Worm (Caenorhabditis elegans) whole organism, L2 larva: ENCODE measurements around the gene irld-19.
A peak's percentile ranks its signal among the peaks of the same experiment; 100 is the strongest.

Experiments used
- C34F6.9 ChIP-seq: fragments of 150-350 bp; optimal IDR thresholded peaks from 2 replicates; lab custom pipeline; 2014; ENCODE audit warnings: missing biosample characterization, missing genetic modification characterization
- F13H6.1 ChIP-seq: sonication (generic microtip); optimal IDR thresholded peaks from 2 replicates; lab custom pipeline; 2016; ENCODE audit warnings: missing genetic modification characterization, missing compliant biosample characterization
- R02D3.7 ChIP-seq: fragments of 150-350 bp; optimal IDR thresholded peaks from 2 replicates; lab custom pipeline; 2014; ENCODE audit warnings: missing biosample characterization, missing genetic modification characterization
- Y55F3AM.14 ChIP-seq: fragments of 200-800 bp; sonication (Bioruptor generic); optimal IDR thresholded peaks from 2 replicates; lab custom pipeline; 2018; ENCODE audit warnings: mild to moderate bottlenecking, missing genetic modification characterization, missing compliant biosample characterization
- ZK546.5 ChIP-seq: sonication (generic microtip); optimal IDR thresholded peaks from 2 replicates; lab custom pipeline; 2017; ENCODE audit warnings: missing biosample characterization, missing genetic modification characterization
- ama-1 ChIP-seq: fragments of 150-350 bp; optimal IDR thresholded peaks from 2 replicates; lab custom pipeline; 2018; ENCODE audit warnings: inconsistent platforms
- blmp-1 ChIP-seq: sonication (generic microtip); optimal IDR thresholded peaks from 2 replicates; lab custom pipeline; 2017; ENCODE audit warnings: missing genetic modification characterization, mild to moderate bottlenecking, missing compliant biosample characterization, antibody characterized with exemption, moderate library complexity; ENCODE audit not compliant: insufficient read depth
- ceh-16 ChIP-seq: fragments of 150-350 bp; optimal IDR thresholded peaks from 2 replicates; lab custom pipeline; 2014; ENCODE audit warnings: missing biosample characterization, missing genetic modification characterization
- ceh-82 ChIP-seq: fragments of 150-350 bp; optimal IDR thresholded peaks from 2 replicates; lab custom pipeline; 2014; ENCODE audit warnings: missing biosample characterization, missing genetic modification characterization
- crh-2 ChIP-seq: sonication (generic microtip); optimal IDR thresholded peaks from 2 replicates; lab custom pipeline; 2017; ENCODE audit warnings: missing biosample characterization, missing genetic modification characterization
- dmd-4 ChIP-seq: sonication (generic microtip); optimal IDR thresholded peaks from 2 replicates; lab custom pipeline; 2017; ENCODE audit warnings: missing biosample characterization, missing genetic modification characterization
- egl-27 ChIP-seq: sonication (generic microtip); optimal IDR thresholded peaks from 3 replicates; lab custom pipeline; 2017; ENCODE audit warnings: missing biosample characterization, missing genetic modification reagents, missing genetic modification characterization
- fos-1 ChIP-seq: fragments of 150-350 bp; optimal IDR thresholded peaks from 2 replicates; lab custom pipeline; 2014; ENCODE audit warnings: missing biosample characterization, missing genetic modification characterization
- gmeb-1 ChIP-seq: fragments of 150-350 bp; optimal IDR thresholded peaks from 2 replicates; lab custom pipeline; 2014; ENCODE audit warnings: missing biosample characterization, missing genetic modification characterization
- lin-11 ChIP-seq: fragments of 150-350 bp; sonication (generic microtip); optimal IDR thresholded peaks from 2 replicates; lab custom pipeline; 2014; ENCODE audit warnings: missing biosample characterization, missing genetic modification characterization, inconsistent platforms, mixed read lengths
- lin-13 ChIP-seq: fragments of 150-350 bp; optimal IDR thresholded peaks from 2 replicates; lab custom pipeline; 2014; ENCODE audit warnings: missing biosample characterization, missing genetic modification reagents, missing genetic modification characterization
- lin-39 ChIP-seq: fragments of 150-350 bp; optimal IDR thresholded peaks from 2 replicates; lab custom pipeline; 2014; ENCODE audit warnings: missing biosample characterization, missing genetic modification reagents, missing genetic modification characterization
- lsy-2 ChIP-seq, 2 experiments: fragments of 150-350 bp in 1 of 2; sonication (generic microtip) in 1 of 2; optimal IDR thresholded peaks; 2 replicates each; lab custom pipeline; 2014 to 2017; ENCODE audit warnings: missing biosample characterization in 2 of 2, missing genetic modification characterization in 2 of 2
- mab-5 ChIP-seq: fragments of 150-350 bp; optimal IDR thresholded peaks from 2 replicates; lab custom pipeline; 2014; ENCODE audit warnings: missing biosample characterization, missing genetic modification characterization
- mbf-1 ChIP-seq: sonication (generic microtip); optimal IDR thresholded peaks from 2 replicates; lab custom pipeline; 2017; ENCODE audit warnings: missing biosample characterization, missing genetic modification characterization
- mdl-1 ChIP-seq, 2 experiments: fragments of 150-350 bp in 1 of 2; sonication (generic microtip) in 1 of 2; optimal IDR thresholded peaks; 2 replicates each; lab custom pipeline; 2017; ENCODE audit warnings: missing biosample characterization in 2 of 2, missing genetic modification characterization in 2 of 2
- nhr-10 ChIP-seq: sonication (generic microtip); optimal IDR thresholded peaks from 2 replicates; lab custom pipeline; 2017; ENCODE audit warnings: missing biosample characterization, missing genetic modification characterization
- nhr-11 ChIP-seq: fragments of 150-350 bp; optimal IDR thresholded peaks from 2 replicates; lab custom pipeline; 2014; ENCODE audit warnings: missing biosample characterization, missing genetic modification characterization
- nhr-21 ChIP-seq: fragments of 150-350 bp; optimal IDR thresholded peaks from 2 replicates; lab custom pipeline; 2014; ENCODE audit warnings: missing biosample characterization, missing genetic modification characterization
- nhr-23 ChIP-seq: fragments of 150-350 bp; optimal IDR thresholded peaks from 2 replicates; lab custom pipeline; 2014; ENCODE audit warnings: missing biosample characterization, missing genetic modification reagents, missing genetic modification characterization
- nhr-237 ChIP-seq: fragments of 150-350 bp; optimal IDR thresholded peaks from 2 replicates; lab custom pipeline; 2014; ENCODE audit warnings: missing biosample characterization, missing genetic modification characterization
- nhr-6 ChIP-seq: fragments of 150-350 bp; optimal IDR thresholded peaks from 2 replicates; lab custom pipeline; 2014; ENCODE audit warnings: missing biosample characterization, missing genetic modification characterization
- peb-1 ChIP-seq: fragments of 150-350 bp; optimal IDR thresholded peaks from 2 replicates; lab custom pipeline; 2014; ENCODE audit warnings: missing biosample characterization, missing genetic modification characterization
- sma-9 ChIP-seq, 2 experiments: fragments of 150-350 bp in 1 of 2; sonication (generic microtip) in 1 of 2; optimal IDR thresholded peaks; 2 replicates each; lab custom pipeline; 2014 to 2016; ENCODE audit warnings: missing genetic modification characterization in 2 of 2, mild to moderate bottlenecking in 1 of 2, missing biosample characterization in 1 of 2, missing compliant biosample characterization in 1 of 2, missing genetic modification reagents in 1 of 2, moderate library complexity in 1 of 2
- unc-55 ChIP-seq: fragments of 150-350 bp; sonication (generic microtip); optimal IDR thresholded peaks from 3 replicates; lab custom pipeline; 2014; ENCODE audit warnings: missing biosample characterization, missing genetic modification reagents, missing genetic modification characterization
- unc-62 ChIP-seq: fragments of 150-350 bp; optimal IDR thresholded peaks from 2 replicates; lab custom pipeline; 2014; ENCODE audit warnings: missing biosample characterization, missing genetic modification reagents, missing genetic modification characterization
- zag-1 ChIP-seq: fragments of 150-350 bp; optimal IDR thresholded peaks from 2 replicates; lab custom pipeline; 2014; ENCODE audit warnings: missing biosample characterization, missing genetic modification characterization
- ztf-1 ChIP-seq: fragments of 200-800 bp; sonication (Bioruptor generic); conservative IDR thresholded peaks from 2 replicates; pipeline ENCODE4 v1.3.6; 2022; ENCODE audit warnings: missing genetic modification characterization, missing compliant biosample characterization
- ztf-4 ChIP-seq: fragments of 150-350 bp; optimal IDR thresholded peaks from 2 replicates; lab custom pipeline; 2014; ENCODE audit warnings: missing biosample characterization, missing genetic modification characterization

Gene irld-19

ce11 chrIII:12740313-12740712, 23.8 kb downstream of the irld-19 start:
- no peak for TF ChIP-seq lin-39 (tag; lab: Kevin White, UChicago)

ce11 chrIII:12738935-12739334, 25.2 kb downstream of the irld-19 start:
- peak; percentile 50 for TF ChIP-seq gmeb-1 (tag; lab: Kevin White, UChicago)
- TF ChIP-seq nhr-11 (tag; lab: Kevin White, UChicago): no peak
- no peak for TF ChIP-seq ztf-1 (GFP tag; lab: Robert Waterston, UW)

ce11 chrIII:12728149-12728548, 36.0 kb downstream of the irld-19 start:
- no peak for TF ChIP-seq egl-27 (tag; lab: Kevin White, UChicago)
- no peak for TF ChIP-seq blmp-1 (tag; lab: Kevin White, UChicago)
- TF ChIP-seq nhr-21 (tag; lab: Kevin White, UChicago): no peak
- TF ChIP-seq R02D3.7: no peak
- no peak for TF ChIP-seq unc-55 (GFP tag; lab: Kevin White, UChicago)
- TF ChIP-seq ztf-1 (GFP tag; lab: Robert Waterston, UW): no peak
- TF ChIP-seq mab-5 (tag; lab: Kevin White, UChicago): no peak
- TF ChIP-seq mdl-1 (tag; optimal IDR thresholded peaks at IDR 0.05; lab: Kevin White, UChicago): no peak
- no peak for TF ChIP-seq nhr-237 (tag; lab: Kevin White, UChicago)
- TF ChIP-seq lin-11: no peak
- TF ChIP-seq nhr-10 (tag; lab: Kevin White, UChicago): no peak

- TF ChIP-seq lsy-2 (tag; optimal IDR thresholded peaks at IDR 0.05; lab: Kevin White, UChicago) (no peak), nhr-11 (tag; lab: Kevin White, UChicago) (no peak), mbf-1 (tag; lab: Kevin White, UChicago) (no peak), ceh-82 (tag; lab: Kevin White, UChicago) (no peak), Y55F3AM.14 (no peak), ceh-16 (tag; lab: Kevin White, UChicago) (no peak), nhr-21 (tag; lab: Kevin White, UChicago) (no peak), F13H6.1 (tag; lab: Kevin White, UChicago) (no peak), crh-2 (tag; lab: Kevin White, UChicago) (no peak), zag-1 (tag; lab: Kevin White, UChicago) (no peak), nhr-237 (tag; lab: Kevin White, UChicago) (no peak), egl-27 (tag; lab: Kevin White, UChicago) (no peak)
These were observed 49.9 kb downstream of the irld-19 start, which contains the start of gene ssl-1 for ce11 chrIII:12714266-12714665. ssl-1 (plus strand) TSS chrIII:12714566.

ce11 chrIII:12713862-12714261, 50.3 kb downstream of the irld-19 start:
- TF ChIP-seq nhr-21 (tag; lab: Kevin White, UChicago): no peak
- TF ChIP-seq peb-1 (tag; lab: Kevin White, UChicago): no peak
- TF ChIP-seq gmeb-1 (tag; lab: Kevin White, UChicago): no peak
- TF ChIP-seq crh-2 (tag; lab: Kevin White, UChicago): peak; percentile 4
- peak in 1 of 2 experiments; percentile 43 for TF ChIP-seq lsy-2 (tag; optimal IDR thresholded peaks at IDR 0.05; lab: Kevin White, UChicago)
- TF ChIP-seq ZK546.5 (tag; lab: Kevin White, UChicago): no peak
- peak; percentile 45 for TF ChIP-seq lin-11
- no peak for TF ChIP-seq unc-62 (GFP tag; lab: Kevin White, UChicago)
- TF ChIP-seq ztf-4: no peak
- TF ChIP-seq fos-1 (tag; lab: Kevin White, UChicago): no peak
- TF ChIP-seq F13H6.1 (tag; lab: Kevin White, UChicago): no peak
- TF ChIP-seq nhr-6: no peak
- TF ChIP-seq nhr-237 (tag; lab: Kevin White, UChicago): no peak
- TF ChIP-seq lin-39 (tag; lab: Kevin White, UChicago): no peak
- TF ChIP-seq nhr-23: no peak
- TF ChIP-seq lin-13 (GFP tag; lab: Kevin White, UChicago): no peak
- TF ChIP-seq ama-1 (lab: Kevin White, UChicago): peak; percentile 64
- TF ChIP-seq unc-55 (GFP tag; lab: Kevin White, UChicago): peak; percentile 48
- TF ChIP-seq C34F6.9 (tag; lab: Kevin White, UChicago): peak; percentile 63

ce11 chrIII:12711682-12712081, 52.5 kb downstream of the irld-19 start:
- no peak for TF ChIP-seq ceh-16 (tag; lab: Kevin White, UChicago)
- no peak for TF ChIP-seq nhr-6
- no peak for TF ChIP-seq fos-1 (tag; lab: Kevin White, UChicago)
- no peak for TF ChIP-seq ztf-1 (GFP tag; lab: Robert Waterston, UW)
- no peak for TF ChIP-seq sma-9 (GFP tag; optimal IDR thresholded peaks at IDR 0.05; lab: Kevin White, UChicago)
- no peak for TF ChIP-seq sma-9 (tag; optimal IDR thresholded peaks at IDR 0.05; lab: Kevin White, UChicago)
- TF ChIP-seq lsy-2 (tag; optimal IDR thresholded peaks at IDR 0.05; lab: Kevin White, UChicago): no peak
- no peak for TF ChIP-seq dmd-4 (tag; lab: Kevin White, UChicago)
- TF ChIP-seq mbf-1 (tag; lab: Kevin White, UChicago): no peak
- no peak for TF ChIP-seq R02D3.7
